Worm (Caenorhabditis elegans): ENCODE data around the gene hpo-40.
A peak's percentile ranks its signal among the peaks of the same experiment; 100 is the strongest.

Gene hpo-40

ce11 chrV:10203435-10204009 is 9.2 kb upstream of the hpo-40 start, which contains the start of gene chpf-1:
Gene chpf-1 (minus strand): TSS chrV:10203485.
- TF ChIP-seq sdz-12 (GFP tag; optimal IDR thresholded peaks at IDR 0.05) = no peak
- TF ChIP-seq nhr-25 (tag; optimal IDR thresholded peaks at IDR 0.05; ENCODE audit: borderline replicate concordance, insufficient read depth) = peak; percentile 23
- peak; percentile 26 for TF ChIP-seq duxl-1 (tag; optimal IDR thresholded peaks at IDR 0.05; ENCODE audit: poor library complexity)
- no peak for TF ChIP-seq egl-27 (tag; optimal IDR thresholded peaks at IDR 0.05)
- TF ChIP-seq mes-2 (tag; optimal IDR thresholded peaks at IDR 0.05; ENCODE audit: poor library complexity, severe bottlenecking) = peak; percentile 29
- TF ChIP-seq lsy-2 (tag; optimal IDR thresholded peaks at IDR 0.05) = peak in 1 of 2 experiments; percentile 23
- TF ChIP-seq nhr-42 (GFP tag; IDR thresholded peaks at IDR 0.05) = no peak
- TF ChIP-seq daf-16 (GFP tag; optimal IDR thresholded peaks at IDR 0.05) = no peak
- TF ChIP-seq daf-16 (tag; optimal IDR thresholded peaks at IDR 0.05) = peak; percentile 92
- TF ChIP-seq pqm-1 (tag; optimal IDR thresholded peaks at IDR 0.05) = peak; percentile 84
- TF ChIP-seq hmg-1.1 (GFP tag; IDR thresholded peaks at IDR 0.05) = no peak
- TF ChIP-seq snpc-1.2 (GFP tag; IDR thresholded peaks at IDR 0.05) = no peak
- peak; percentile 33; the same call in 1 of the 2 replicates for TF ChIP-seq dmd-6 (GFP tag; IDR thresholded peaks at IDR 0.05)
- TF ChIP-seq ceh-28 (tag; optimal IDR thresholded peaks at IDR 0.05) = peak; percentile 64
- TF ChIP-seq hlh-11 (tag; optimal IDR thresholded peaks at IDR 0.05) = peak; percentile 69
- TF ChIP-seq nhr-102 (tag; optimal IDR thresholded peaks at IDR 0.05) = no peak
- TF ChIP-seq T20F7.1 (GFP tag; optimal IDR thresholded peaks at IDR 0.05) = peak; percentile 23
- TF ChIP-seq mdl-1 (tag; optimal IDR thresholded peaks at IDR 0.05) = peak in 1 of 2 experiments; percentile 46
- no peak for TF ChIP-seq attf-4 (tag; optimal IDR thresholded peaks at IDR 0.05)
- peak; percentile 14 for TF ChIP-seq mep-1 (tag; optimal IDR thresholded peaks at IDR 0.05)
- peak; percentile 60 for TF ChIP-seq dve-1 (tag; optimal IDR thresholded peaks at IDR 0.05; ENCODE audit: insufficient read depth)
- TF ChIP-seq lin-1 (GFP tag; IDR thresholded peaks at IDR 0.05) = 0 out of 2 replicates have a peak, but pooled peaks have one; percentile 42
- TF ChIP-seq nhr-28 (tag; optimal IDR thresholded peaks at IDR 0.05) = peak; percentile 81
- peak; percentile 39 for TF ChIP-seq hlh-30 (tag; optimal IDR thresholded peaks at IDR 0.05; ENCODE audit: insufficient read depth)

- TF ChIP-seq rbr-2 (tag; optimal IDR thresholded peaks at IDR 0.05) (peak; percentile 62), dpl-1 (GFP tag; optimal IDR thresholded peaks at IDR 0.05) (peak; percentile 57), R02D3.7 (tag; optimal IDR thresholded peaks at IDR 0.05) (peak; percentile 13), hlh-11 (tag; optimal IDR thresholded peaks at IDR 0.05) (peak; percentile 35), ceh-28 (tag; optimal IDR thresholded peaks at IDR 0.05) (no peak), mes-2 (tag; optimal IDR thresholded peaks at IDR 0.05; ENCODE audit: poor library complexity, severe bottlenecking) (peak; percentile 72), F10B5.3 (tag; optimal IDR thresholded peaks at IDR 0.05) (no peak), nhr-28 (tag; optimal IDR thresholded peaks at IDR 0.05) (peak; percentile 47), unc-130 (GFP tag; optimal IDR thresholded peaks at IDR 0.05) (no peak), dve-1 (tag; optimal IDR thresholded peaks at IDR 0.05; ENCODE audit: insufficient read depth) (peak; percentile 44), duxl-1 (tag; optimal IDR thresholded peaks at IDR 0.05; ENCODE audit: poor library complexity) (peak; percentile 74), ctbp-1 (GFP tag; IDR thresholded peaks at IDR 0.05) (no peak), attf-4 (tag; optimal IDR thresholded peaks at IDR 0.05) (no peak), nhr-77 (tag; optimal IDR thresholded peaks at IDR 0.05) (peak; percentile 10), dmd-6 (GFP tag; IDR thresholded peaks at IDR 0.05) (peak; percentile 42; the same call in 1 of the 2 replicates), aly-2 (tag; optimal IDR thresholded peaks at IDR 0.05) (no peak), nhr-6 (tag; optimal IDR thresholded peaks at IDR 0.05) (peak; percentile 59), daf-16 (GFP tag; optimal IDR thresholded peaks at IDR 0.05) (no peak), daf-16 (tag; optimal IDR thresholded peaks at IDR 0.05) (peak; percentile 26), arid-1 (GFP tag; conservative IDR thresholded peaks at IDR 0.05) (0 out of 2 replicates have a peak, but pooled peaks have one; percentile 31), T20F7.1 (GFP tag; optimal IDR thresholded peaks at IDR 0.05) (peak; percentile 42), lin-15B (tag; optimal IDR thresholded peaks at IDR 0.05) (no peak), lsy-2 (tag; optimal IDR thresholded peaks at IDR 0.05) (peak in 1 of 2 experiments; percentile 85), nhr-102 (tag; optimal IDR thresholded peaks at IDR 0.05) (peak; percentile 64), mep-1 (tag; optimal IDR thresholded peaks at IDR 0.05) (peak; percentile 57), hmg-1.1 (GFP tag; IDR thresholded peaks at IDR 0.05) (0 out of 2 replicates have a peak, but pooled peaks have one; percentile 23), lin-38 (GFP tag; IDR thresholded peaks at IDR 0.05) (peak; percentile 70), nhr-48 (tag; optimal IDR thresholded peaks at IDR 0.05) (peak; percentile 40), ama-1 (optimal IDR thresholded peaks at IDR 0.05) (peak; percentile 37), hlh-30 (tag; optimal IDR thresholded peaks at IDR 0.05; ENCODE audit: insufficient read depth) (peak; percentile 24), nhr-11 (tag; optimal IDR thresholded peaks at IDR 0.05) (peak; percentile 11), zip-11 (GFP tag; IDR thresholded peaks at IDR 0.05) (no peak), ceh-82 (tag; optimal IDR thresholded peaks at IDR 0.05) (no peak)
These were observed 7.8 kb upstream of the hpo-40 start, which contains the start of the genes ZK856.19 and ZK856.11 for ce11 chrV:10204863-10205338. Gene ZK856.19 (minus strand): TSS chrV:10204913. Gene ZK856.11 (minus strand): TSS chrV:10204938.

All from whole organism, L4 larva.